Fruit fly (Drosophila melanogaster) whole organism, embryonic: ENCODE data around the gene Desat1.

Experiments
- Abd-B ChIP-seq: fragments of 200-800 bp; sonication (Bioruptor generic); optimal IDR thresholded peaks from 2 replicates; lab custom pipeline; 2018; ENCODE audit warnings: missing biosample characterization, mild to moderate bottlenecking, missing genetic modification characterization, moderate library complexity
- CG10267 ChIP-seq: fragments of 200-800 bp; sonication (Bioruptor generic); optimal IDR thresholded peaks from 2 replicates; lab custom pipeline; 2018; ENCODE audit warnings: missing biosample characterization, mild to moderate bottlenecking, missing genetic modification characterization, moderate library complexity
- CG11560 ChIP-seq: fragments of 200-800 bp; sonication (Bioruptor generic); IDR thresholded peaks from 3 replicates; pipeline ENCODE4 v1.3.6; 2022; ENCODE audit warnings: missing biosample characterization, missing genetic modification characterization
- CG12659 ChIP-seq: fragments of 200-800 bp; sonication (Bioruptor generic); optimal IDR thresholded peaks from 3 replicates; lab custom pipeline; 2017; ENCODE audit warnings: mild to moderate bottlenecking, missing biosample characterization, missing genetic modification reagents, missing genetic modification characterization
- CG13287 ChIP-seq: fragments of 200-800 bp; sonication (Bioruptor generic); IDR thresholded peaks from 2 replicates; pipeline ENCODE4 v1.3.6; 2022; ENCODE audit warnings: missing biosample characterization, missing genetic modification characterization; ENCODE audit not compliant: partially characterized antibody
- CG13296 ChIP-seq: fragments of 200-800 bp; sonication (Bioruptor generic); optimal IDR thresholded peaks from 3 replicates; lab custom pipeline; 2018; ENCODE audit warnings: missing biosample characterization, mild to moderate bottlenecking, missing genetic modification characterization
- CG14710 ChIP-seq: fragments of 200-800 bp; sonication (Bioruptor generic); optimal IDR thresholded peaks from 3 replicates; lab custom pipeline; 2019; ENCODE audit warnings: missing biosample characterization, mild to moderate bottlenecking, missing genetic modification characterization, moderate library complexity
- CG14965 ChIP-seq: fragments of 200-800 bp; sonication (Bioruptor generic); optimal IDR thresholded peaks from 2 replicates; lab custom pipeline; 2016; ENCODE audit warnings: missing biosample characterization, missing genetic modification characterization, borderline replicate concordance
- CG15011 ChIP-seq: fragments of 200-800 bp; sonication (Bioruptor generic); optimal IDR thresholded peaks from 3 replicates; lab custom pipeline; 2018; ENCODE audit warnings: missing biosample characterization, mild to moderate bottlenecking, missing genetic modification characterization
- CG1603 ChIP-seq: fragments of 200-800 bp; sonication (Bioruptor generic); optimal IDR thresholded peaks from 2 replicates; lab custom pipeline; 2019; ENCODE audit warnings: missing biosample characterization, mild to moderate bottlenecking, missing genetic modification characterization, moderate library complexity
- CG1647 ChIP-seq: fragments of 200-800 bp; sonication (Bioruptor generic); optimal IDR thresholded peaks from 3 replicates; lab custom pipeline; 2016; ENCODE audit warnings: missing biosample characterization, missing genetic modification characterization
- CG17912 ChIP-seq: fragments of 200-800 bp; sonication (Bioruptor generic); optimal IDR thresholded peaks from 2 replicates; lab custom pipeline; 2018; ENCODE audit warnings: missing biosample characterization, mild to moderate bottlenecking, missing genetic modification characterization
- CG2116 ChIP-seq: fragments of 200-800 bp; sonication (Bioruptor generic); optimal IDR thresholded peaks from 3 replicates; lab custom pipeline; 2018; ENCODE audit warnings: missing biosample characterization, mild to moderate bottlenecking, missing genetic modification characterization
- CG30020 ChIP-seq: fragments of 200-800 bp; optimal IDR thresholded peaks from 2 replicates; lab custom pipeline; 2019; ENCODE audit warnings: missing biosample characterization, mild to moderate bottlenecking, missing genetic modification characterization, moderate library complexity
- CG30431 ChIP-seq: fragments of 200-800 bp; sonication (Bioruptor generic); optimal IDR thresholded peaks from 2 replicates; lab custom pipeline; 2017; ENCODE audit warnings: missing biosample characterization, missing genetic modification characterization
- CG4617 ChIP-seq: fragments of 200-800 bp; sonication (Bioruptor generic); optimal IDR thresholded peaks from 3 replicates; lab custom pipeline; 2016; ENCODE audit warnings: missing biosample characterization, missing genetic modification characterization, borderline replicate concordance
- CG9797 ChIP-seq: fragments of 200-800 bp; sonication (Bioruptor generic); optimal IDR thresholded peaks from 3 replicates; lab custom pipeline; 2018; ENCODE audit warnings: missing biosample characterization, mild to moderate bottlenecking, missing genetic modification characterization
- D ChIP-seq, 2 experiments: fragments of 200-800 bp in 1 of 2; fragments of >200 bp in 1 of 2; sonication (Bioruptor generic) in 1 of 2; optimal IDR thresholded peaks; 2 replicates in 1 of 2; 3 replicates in 1 of 2; lab custom pipeline; 2017; ENCODE audit warnings: mild to moderate bottlenecking in 1 of 2, missing biosample characterization in 1 of 2, missing genetic modification characterization in 1 of 2, missing genetic modification reagents in 1 of 2
- Dll ChIP-seq: fragments of 200-800 bp; sonication (Bioruptor generic); IDR thresholded peaks from 4 replicates; pipeline ENCODE4 v1.3.6; 2022; ENCODE audit warnings: missing biosample characterization, missing genetic modification characterization; ENCODE audit not compliant: partially characterized antibody
- Dref ChIP-seq: fragments of 200-800 bp; sonication (Bioruptor generic); IDR thresholded peaks from 2 replicates; pipeline ENCODE4 v1.3.6; 2022; ENCODE audit warnings: missing biosample characterization, missing genetic modification characterization
- E2f2 ChIP-seq: fragments of 200-800 bp; sonication (Bioruptor generic); IDR thresholded peaks from 2 replicates; pipeline ENCODE4 v1.3.6; 2022; ENCODE audit warnings: missing biosample characterization, missing genetic modification characterization
- HmgZ ChIP-seq: fragments of 200-800 bp; sonication (Bioruptor generic); optimal IDR thresholded peaks from 2 replicates; lab custom pipeline; 2018; ENCODE audit warnings: missing biosample characterization, mild to moderate bottlenecking, missing genetic modification characterization
- Lpt ChIP-seq: fragments of >200 bp; optimal IDR thresholded peaks from 2 replicates; lab custom pipeline; 2018; ENCODE audit warnings: missing biosample characterization, missing genetic modification characterization
- Med ChIP-seq: fragments of 200-800 bp; sonication (Bioruptor generic); peaks from one replicate; lab custom pipeline; 2016; ENCODE audit warnings: missing biosample characterization, missing genetic modification characterization, mild to moderate bottlenecking, inconsistent platforms, moderate library complexity
- Nf-YA ChIP-seq: fragments of 200-800 bp; sonication (Bioruptor generic); IDR thresholded peaks from 2 replicates; pipeline ENCODE4 v1.3.6; 2022; ENCODE audit warnings: missing biosample characterization, missing genetic modification characterization
- Optix ChIP-seq: fragments of 200-800 bp; sonication (Bioruptor generic); IDR thresholded peaks from 3 replicates; pipeline ENCODE4 v1.3.6; 2022; ENCODE audit warnings: missing biosample characterization, missing genetic modification characterization
- Scr ChIP-seq: fragments of 200-800 bp; sonication (Bioruptor generic); IDR thresholded peaks from 2 replicates; pipeline ENCODE4 v1.3.6; 2022; ENCODE audit warnings: missing biosample characterization, missing genetic modification characterization; ENCODE audit not compliant: partially characterized antibody
- Sry-δ ChIP-seq: fragments of 200-800 bp; sonication (Bioruptor generic); optimal IDR thresholded peaks from 2 replicates; lab custom pipeline; 2016; ENCODE audit warnings: missing biosample characterization, missing genetic modification characterization
- Ssrp ChIP-seq: fragments of 200-800 bp; sonication (Bioruptor generic); optimal IDR thresholded peaks from 2 replicates; lab custom pipeline; 2018; ENCODE audit warnings: missing biosample characterization, mild to moderate bottlenecking, missing genetic modification characterization, moderate library complexity
- Taf1 ChIP-seq: fragments of 200-800 bp; sonication (Bioruptor generic); IDR thresholded peaks from 2 replicates; pipeline ENCODE4 v1.3.6; 2022; ENCODE audit warnings: missing biosample characterization, missing genetic modification characterization
- YL-1 ChIP-seq: fragments of 200-800 bp; sonication (Bioruptor generic); optimal IDR thresholded peaks from 3 replicates; lab custom pipeline; 2017; ENCODE audit warnings: missing biosample characterization, mild to moderate bottlenecking, missing genetic modification characterization
- cas ChIP-seq: fragments of 200-800 bp; sonication (Bioruptor generic); IDR thresholded peaks from 2 replicates; pipeline ENCODE4 v1.3.6; 2022; ENCODE audit warnings: missing biosample characterization, missing genetic modification characterization
- dan ChIP-seq: fragments of 200-800 bp; sonication (Bioruptor generic); IDR thresholded peaks from 2 replicates; pipeline ENCODE4 v1.3.6; 2022; ENCODE audit warnings: missing biosample characterization, missing genetic modification characterization
- disco-r ChIP-seq: fragments of 200-800 bp; sonication (Bioruptor generic); optimal IDR thresholded peaks from 2 replicates; lab custom pipeline; 2016; ENCODE audit warnings: missing biosample characterization, missing genetic modification characterization
- en ChIP-seq: fragments of 200-800 bp; sonication (Bioruptor generic); optimal IDR thresholded peaks from 2 replicates; lab custom pipeline; 2016; ENCODE audit warnings: missing biosample characterization, missing genetic modification characterization
- fru ChIP-seq: fragments of >200 bp; optimal IDR thresholded peaks from 2 replicates; lab custom pipeline; 2017
- gem ChIP-seq: fragments of 200-800 bp; sonication (Bioruptor generic); optimal IDR thresholded peaks from 2 replicates; lab custom pipeline; 2019; ENCODE audit warnings: missing biosample characterization, mild to moderate bottlenecking, missing genetic modification characterization, moderate library complexity
- gfzf ChIP-seq: fragments of 200-800 bp; sonication (Bioruptor generic); optimal IDR thresholded peaks from 2 replicates; lab custom pipeline; 2016; ENCODE audit warnings: missing biosample characterization, mild to moderate bottlenecking, missing genetic modification characterization, moderate library complexity
- gsb ChIP-seq: fragments of 200-800 bp; sonication (Bioruptor generic); IDR thresholded peaks from 2 replicates; pipeline ENCODE4 v1.3.6; 2022; ENCODE audit warnings: missing biosample characterization, missing genetic modification characterization
- gsb-n ChIP-seq: fragments of 200-800 bp; sonication (Bioruptor generic); optimal IDR thresholded peaks from 3 replicates; lab custom pipeline; 2018; ENCODE audit warnings: missing biosample characterization, mild to moderate bottlenecking, missing genetic modification characterization
- jumu ChIP-seq: fragments of 200-800 bp; sonication (Bioruptor generic); optimal IDR thresholded peaks from 3 replicates; lab custom pipeline; 2016; ENCODE audit warnings: missing biosample characterization, missing genetic modification characterization
- lab ChIP-seq: fragments of 200-800 bp; sonication (Bioruptor generic); optimal IDR thresholded peaks from 3 replicates; lab custom pipeline; 2017; ENCODE audit warnings: missing biosample characterization, missing genetic modification characterization, mild to moderate bottlenecking, moderate library complexity, missing genetic modification reagents
- p53 ChIP-seq: fragments of 200-800 bp; sonication (Bioruptor generic); optimal IDR thresholded peaks from 2 replicates; lab custom pipeline; 2016; ENCODE audit warnings: missing biosample characterization, missing genetic modification characterization
- prd ChIP-seq, 3 experiments: fragments of >200 bp in 2 of 3; fragments of 200-800 bp in 1 of 3; sonication (Bioruptor generic) in 1 of 3; optimal IDR thresholded peaks in 2 of 3; IDR thresholded peaks in 1 of 3; 2 replicates in 2 of 3; 3 replicates in 1 of 3; pipeline versions ENCODE4 v1.3.6 to Lab custom; 2017 to 2022; ENCODE audit warnings: missing biosample characterization in 1 of 3, missing genetic modification characterization in 1 of 3
- pzg ChIP-seq: fragments of 200-800 bp; sonication (Bioruptor generic); optimal IDR thresholded peaks from 3 replicates; lab custom pipeline; 2018; ENCODE audit warnings: missing biosample characterization, mild to moderate bottlenecking, missing genetic modification characterization, moderate library complexity
- stwl ChIP-seq: fragments of 200-800 bp; sonication (Bioruptor generic); optimal IDR thresholded peaks from 3 replicates; lab custom pipeline; 2018; ENCODE audit warnings: missing biosample characterization, mild to moderate bottlenecking, missing genetic modification characterization, moderate library complexity
- sug ChIP-seq: fragments of 200-800 bp; optimal IDR thresholded peaks from 2 replicates; lab custom pipeline; 2019; ENCODE audit warnings: missing biosample characterization, mild to moderate bottlenecking, missing genetic modification characterization, moderate library complexity
- usp ChIP-seq: fragments of >200 bp; optimal IDR thresholded peaks from 2 replicates; lab custom pipeline; 2017; ENCODE audit warnings: missing biosample characterization, missing genetic modification characterization
- wor ChIP-seq: fragments of 200-800 bp; sonication (Bioruptor generic); IDR thresholded peaks from 2 replicates; pipeline ENCODE4 v1.3.6; 2022; ENCODE audit warnings: missing biosample characterization, missing genetic modification characterization

Gene Desat1

dm6 chr3R:12459879-12460522 is 20.6 kb downstream of the Desat1 start, which contains the start of the genes CG5961 and Polr3C (continued):
- TF ChIP-seq gfzf (peak; percentile 71), CG1603 (tag; lab: Kevin White, UChicago) (no peak), CG14710 (peak; percentile 56), CG17912 (GFP tag; lab: Kevin White, UChicago) (no peak), sug (tag; lab: Kevin White, UChicago) (peak; percentile 6), prd (optimal IDR thresholded peaks at IDR 0.05; lab: Kevin White, UChicago) (no peak), prd (GFP tag; IDR thresholded peaks at IDR 0.05; lab: Robert Waterston, UW) (no peak), D (optimal IDR thresholded peaks at IDR 0.05; lab: Kevin White, UChicago) (no peak), D (GFP tag; optimal IDR thresholded peaks at IDR 0.05; lab: Kevin White, UChicago) (no peak), usp (no peak), CG30431 (GFP tag; lab: Kevin White, UChicago) (no peak), E2f2 (GFP tag; lab: Robert Waterston, UW) (peak; percentile 75), CG12659 (GFP tag; lab: Kevin White, UChicago) (peak; percentile 35), CG10267 (tag; lab: Kevin White, UChicago) (peak; percentile 45), Nf-YA (GFP tag; lab: Robert Waterston, UW) (no peak), CG1647 (no peak), Taf1 (GFP tag; lab: Robert Waterston, UW) (no peak), CG9797 (GFP tag; lab: Kevin White, UChicago) (peak; percentile 62), gsb (GFP tag; lab: Robert Waterston, UW) (no peak), Dll (peak; percentile 43; the same call in 2 of the 4 replicates), Dref (GFP tag; lab: Robert Waterston, UW) (peak; percentile 56), Med (peak; percentile 74), fru (lab: Kevin White, UChicago) (no peak), Optix (GFP tag; lab: Robert Waterston, UW) (no peak), CG2116 (GFP tag; lab: Kevin White, UChicago) (peak; percentile 71), dan (no peak), wor (GFP tag; lab: Robert Waterston, UW) (no peak), Scr (GFP tag; lab: Robert Waterston, UW) (peak; percentile 17), pzg (GFP tag; lab: Kevin White, UChicago) (peak; percentile 63), CG13296 (GFP tag; lab: Kevin White, UChicago) (no peak), p53 (no peak), en (no peak), CG4617 (GFP tag; lab: Kevin White, UChicago) (peak; percentile 10), Sry-δ (GFP tag; lab: Kevin White, UChicago) (peak; percentile 41), gem (tag; lab: Kevin White, UChicago) (no peak), jumu (GFP tag; lab: Kevin White, UChicago) (no peak), Abd-B (GFP tag; lab: Kevin White, UChicago) (no peak), disco-r (GFP tag; lab: Kevin White, UChicago) (no peak), cas (GFP tag; lab: Robert Waterston, UW) (no peak), Ssrp (no peak), gsb-n (tag; lab: Kevin White, UChicago) (no peak), Lpt (GFP tag; lab: Kevin White, UChicago) (no peak), stwl (peak; percentile 63), CG14965 (GFP tag; lab: Kevin White, UChicago) (no peak), CG11560 (peak; percentile 95), HmgZ (peak; percentile 24), CG13287 (GFP tag; lab: Robert Waterston, UW) (peak; percentile 72), CG15011 (GFP tag; lab: Kevin White, UChicago) (no peak), YL-1 (peak; percentile 65), CG30020 (tag; lab: Kevin White, UChicago) (peak; percentile 13), lab (GFP tag; lab: Kevin White, UChicago) (no peak)
